Worm (Caenorhabditis elegans): ENCODE data around the gene B0336.13.

DNA sequence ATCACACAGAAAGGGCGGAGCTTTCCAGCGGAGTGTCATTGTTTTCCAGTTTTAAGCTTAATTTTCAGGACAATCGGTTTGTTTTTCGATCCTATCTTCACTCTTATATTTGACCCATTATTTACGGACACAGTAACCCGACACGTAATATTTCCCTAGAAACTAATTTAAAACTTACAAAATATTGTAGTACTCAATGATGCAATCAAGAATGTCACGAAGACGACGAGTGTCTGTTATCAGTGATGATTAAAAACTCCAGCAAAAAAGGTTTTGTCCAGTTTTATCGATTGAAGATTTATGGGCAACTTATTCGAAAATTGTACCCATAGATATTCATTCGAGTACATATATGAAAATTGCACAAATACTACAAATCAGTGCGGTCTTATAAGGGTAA, 39.1 kb downstream of the B0336.13 start, which contains the start of gene B0244.17:
- TF ChIP-seq him-1 (tag; optimal IDR thresholded peaks at IDR 0.05) = no peak
- TF ChIP-seq W03F9.2 (tag; optimal IDR thresholded peaks at IDR 0.05) = no peak
- no peak for TF ChIP-seq dao-5 (tag; optimal IDR thresholded peaks at IDR 0.05)
